Worm (Caenorhabditis elegans): ENCODE data around the gene F21C10.19.

DNA sequence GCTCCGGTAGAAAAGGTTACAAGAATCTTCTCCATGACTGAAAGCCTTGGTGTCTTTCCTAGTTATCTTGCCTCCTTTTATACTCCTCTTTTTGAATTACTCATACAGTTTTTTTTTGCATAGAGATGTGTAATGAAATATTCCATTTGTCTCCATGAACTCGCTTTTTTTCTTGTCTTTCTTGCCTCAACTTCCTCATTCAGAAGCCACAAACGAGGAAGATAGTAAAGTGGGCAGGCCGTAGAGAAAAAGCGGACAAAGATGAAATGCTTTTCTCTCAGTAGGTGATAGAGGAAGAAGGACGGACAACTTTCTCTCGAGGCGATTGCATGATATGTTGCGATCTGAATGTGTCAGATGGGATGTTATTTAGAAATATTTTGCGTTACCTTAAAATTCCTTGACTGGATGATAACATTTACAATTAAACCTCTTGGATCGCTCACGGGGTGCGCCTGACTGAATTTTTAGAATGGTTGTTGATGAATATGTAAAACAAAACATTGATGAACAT lies 32.1 kb downstream of the F21C10.19 start, which contains the start of gene col-145:
- no peak for TF ChIP-seq ama-1 (optimal IDR thresholded peaks at IDR 0.05)
- TF ChIP-seq hnd-1 (tag; optimal IDR thresholded peaks at IDR 0.05) = no peak
- no peak for TF ChIP-seq flt-1 (GFP tag; IDR thresholded peaks at IDR 0.05)
- TF ChIP-seq hmg-4 (GFP tag; optimal IDR thresholded peaks at IDR 0.05) = no peak
- TF ChIP-seq sea-1 (GFP tag; conservative IDR thresholded peaks at IDR 0.05) = no peak
- TF ChIP-seq ceh-13 (GFP tag; optimal IDR thresholded peaks at IDR 0.05) = no peak
- no peak for TF ChIP-seq F13C5.2 (tag; optimal IDR thresholded peaks at IDR 0.05)
- no peak for TF ChIP-seq tbx-11 (GFP tag; IDR thresholded peaks at IDR 0.05)
- no peak for TF ChIP-seq scrt-1 (GFP tag; IDR thresholded peaks at IDR 0.05)
- TF ChIP-seq B0310.2 (tag; optimal IDR thresholded peaks at IDR 0.05) = no peak
- no peak for TF ChIP-seq tra-4 (tag; optimal IDR thresholded peaks at IDR 0.05)
